Worm (Caenorhabditis elegans) whole organism, L3 larva: ENCODE results near the gene R02F2.5.

Experiments used
- fos-1 ChIP-seq: fragments of 150-350 bp; optimal IDR thresholded peaks from 2 replicates; lab custom pipeline; 2014; ENCODE audit warnings: missing biosample characterization, missing genetic modification characterization
- pqm-1 ChIP-seq: fragments of 150-350 bp; optimal IDR thresholded peaks from 2 replicates; lab custom pipeline; 2017; ENCODE audit warnings: missing biosample characterization, missing genetic modification characterization, inconsistent platforms
- unc-62 ChIP-seq: fragments of 150-350 bp; sonication (generic microtip); optimal IDR thresholded peaks from 4 replicates; lab custom pipeline; 2014; ENCODE audit warnings: missing biosample characterization, missing genetic modification reagents, missing genetic modification characterization

ce11 chrIII:5440540-5440939 is 38.6 kb upstream of the R02F2.5 start, which contains the start of gene W03A5.6:
- no peak for TF ChIP-seq pqm-1
- TF ChIP-seq fos-1 (tag; lab: Kevin White, UChicago) = no peak
- TF ChIP-seq unc-62 (GFP tag; lab: Kevin White, UChicago) = no peak
